Worm (Caenorhabditis elegans) whole organism, L3 larva: Measurements from ENCODE around the gene srh-18.

ENCODE experiments used
- R02D3.7 ChIP-seq: fragments of 150-350 bp; optimal IDR thresholded peaks from 2 replicates; lab custom pipeline; 2014; ENCODE audit warnings: missing biosample characterization, missing genetic modification characterization
- aly-2 ChIP-seq: fragments of 150-350 bp; optimal IDR thresholded peaks from 2 replicates; lab custom pipeline; 2014; ENCODE audit warnings: missing biosample characterization, missing genetic modification characterization
- ceh-16 ChIP-seq: sonication (generic microtip); optimal IDR thresholded peaks from 2 replicates; lab custom pipeline; 2017; ENCODE audit warnings: missing biosample characterization, missing genetic modification characterization
- ceh-28 ChIP-seq: fragments of 150-350 bp; optimal IDR thresholded peaks from 2 replicates; lab custom pipeline; 2014; ENCODE audit warnings: missing biosample characterization, missing genetic modification reagents, missing genetic modification characterization
- daf-12 ChIP-seq: fragments of 150-350 bp; optimal IDR thresholded peaks from 2 replicates; lab custom pipeline; 2014; ENCODE audit warnings: missing biosample characterization, missing genetic modification reagents, missing genetic modification characterization
- egl-5 ChIP-seq: fragments of 150-350 bp; optimal IDR thresholded peaks from 2 replicates; lab custom pipeline; 2017; ENCODE audit warnings: missing biosample characterization, missing genetic modification reagents, missing genetic modification characterization, inconsistent platforms
- elt-1 ChIP-seq: fragments of 150-350 bp; optimal IDR thresholded peaks from 2 replicates; lab custom pipeline; 2014; ENCODE audit warnings: missing biosample characterization, missing genetic modification characterization
- elt-3 ChIP-seq, 3 experiments: fragments of 150-350 bp in 1 of 3; sonication (generic microtip) in 2 of 3; optimal IDR thresholded peaks; 2 replicates in 2 of 3; 4 replicates in 1 of 3; lab custom pipeline; 2014 to 2017; ENCODE audit warnings: missing biosample characterization in 3 of 3, missing genetic modification characterization in 3 of 3
- eor-1 ChIP-seq, 2 experiments: fragments of 150-350 bp; optimal IDR thresholded peaks; 2 replicates each; lab custom pipeline; 2014 to 2018; ENCODE audit warnings: missing biosample characterization in 2 of 2, missing genetic modification characterization in 2 of 2
- fkh-10 ChIP-seq: sonication (generic microtip); optimal IDR thresholded peaks from 2 replicates; lab custom pipeline; 2017; ENCODE audit warnings: missing biosample characterization, missing genetic modification reagents, missing genetic modification characterization
- fkh-2 ChIP-seq: fragments of 150-350 bp; optimal IDR thresholded peaks from 2 replicates; lab custom pipeline; 2014; ENCODE audit warnings: missing biosample characterization, missing genetic modification reagents, missing genetic modification characterization
- fos-1 ChIP-seq: fragments of 150-350 bp; optimal IDR thresholded peaks from 2 replicates; lab custom pipeline; 2014; ENCODE audit warnings: missing biosample characterization, missing genetic modification characterization
- hmg-11 ChIP-seq: sonication (generic microtip); optimal IDR thresholded peaks from 2 replicates; lab custom pipeline; 2016; ENCODE audit warnings: missing genetic modification characterization, missing compliant biosample characterization
- lin-15B ChIP-seq: fragments of 150-350 bp; optimal IDR thresholded peaks from 2 replicates; lab custom pipeline; 2014; ENCODE audit warnings: missing biosample characterization, missing genetic modification characterization
- lin-39 ChIP-seq: fragments of 150-350 bp; optimal IDR thresholded peaks from 2 replicates; lab custom pipeline; 2018; ENCODE audit warnings: missing biosample characterization, missing genetic modification reagents, missing genetic modification characterization
- lsy-12 ChIP-seq: sonication (generic microtip); optimal IDR thresholded peaks from 2 replicates; lab custom pipeline; 2016; ENCODE audit warnings: mild to moderate bottlenecking, missing genetic modification characterization, missing compliant biosample characterization
- mml-1 ChIP-seq: fragments of 150-350 bp; sonication (generic microtip); optimal IDR thresholded peaks from 3 replicates; lab custom pipeline; 2014; ENCODE audit warnings: missing biosample characterization, missing genetic modification characterization
- nfya-1 ChIP-seq: sonication (generic microtip); optimal IDR thresholded peaks from 2 replicates; lab custom pipeline; 2017; ENCODE audit warnings: missing genetic modification characterization, mild to moderate bottlenecking, missing compliant biosample characterization, antibody characterized with exemption, moderate library complexity; ENCODE audit not compliant: insufficient read depth
- nhr-11 ChIP-seq: fragments of 150-350 bp; optimal IDR thresholded peaks from 2 replicates; lab custom pipeline; 2014; ENCODE audit warnings: missing biosample characterization, missing genetic modification characterization
- nhr-23 ChIP-seq: fragments of 150-350 bp; optimal IDR thresholded peaks from 2 replicates; lab custom pipeline; 2014; ENCODE audit warnings: missing biosample characterization, missing genetic modification reagents, missing genetic modification characterization
- nhr-237 ChIP-seq: fragments of 150-350 bp; optimal IDR thresholded peaks from 2 replicates; lab custom pipeline; 2014; ENCODE audit warnings: missing biosample characterization, missing genetic modification characterization
- nhr-25 ChIP-seq: sonication (generic microtip); optimal IDR thresholded peaks from 2 replicates; lab custom pipeline; 2017; ENCODE audit warnings: missing biosample characterization, missing genetic modification characterization
- nhr-28 ChIP-seq: fragments of 150-350 bp; optimal IDR thresholded peaks from 2 replicates; lab custom pipeline; 2014; ENCODE audit warnings: missing biosample characterization, missing genetic modification characterization
- nhr-43 ChIP-seq: sonication (generic microtip); optimal IDR thresholded peaks from 2 replicates; lab custom pipeline; 2016; ENCODE audit warnings: mild to moderate bottlenecking, missing genetic modification characterization, missing compliant biosample characterization; ENCODE audit not compliant: poor library complexity, severe bottlenecking
- nhr-77 ChIP-seq: fragments of 150-350 bp; optimal IDR thresholded peaks from 2 replicates; lab custom pipeline; 2014; ENCODE audit warnings: missing biosample characterization, missing genetic modification characterization
- pha-4 ChIP-seq: fragments of 150-350 bp; optimal IDR thresholded peaks from 2 replicates; lab custom pipeline; 2014; ENCODE audit warnings: missing biosample characterization, missing genetic modification reagents, missing genetic modification characterization
- pqm-1 ChIP-seq: fragments of 150-350 bp; optimal IDR thresholded peaks from 2 replicates; lab custom pipeline; 2017; ENCODE audit warnings: missing biosample characterization, missing genetic modification characterization, inconsistent platforms
- sea-2 ChIP-seq: fragments of 150-350 bp; sonication (generic microtip); optimal IDR thresholded peaks from 4 replicates; lab custom pipeline; 2014; ENCODE audit warnings: missing biosample characterization, missing genetic modification reagents, missing genetic modification characterization
- skn-1 ChIP-seq: fragments of 150-350 bp; optimal IDR thresholded peaks from 2 replicates; lab custom pipeline; 2014; ENCODE audit warnings: missing biosample characterization, missing genetic modification characterization
- tbx-2 ChIP-seq: sonication (generic microtip); optimal IDR thresholded peaks from 2 replicates; lab custom pipeline; 2016; ENCODE audit warnings: mild to moderate bottlenecking, missing genetic modification characterization, missing compliant biosample characterization
- unc-39 ChIP-seq: sonication (generic microtip); optimal IDR thresholded peaks from 4 replicates; lab custom pipeline; 2017; ENCODE audit warnings: missing biosample characterization, missing genetic modification characterization
- unc-62 ChIP-seq: fragments of 150-350 bp; sonication (generic microtip); optimal IDR thresholded peaks from 4 replicates; lab custom pipeline; 2014; ENCODE audit warnings: missing biosample characterization, missing genetic modification reagents, missing genetic modification characterization
- zag-1 ChIP-seq: fragments of 150-350 bp; optimal IDR thresholded peaks from 2 replicates; lab custom pipeline; 2014; ENCODE audit warnings: missing biosample characterization, missing genetic modification characterization
- ztf-11 ChIP-seq: fragments of 150-350 bp; optimal IDR thresholded peaks from 2 replicates; lab custom pipeline; 2014; ENCODE audit warnings: missing biosample characterization, missing genetic modification characterization
- ztf-4 ChIP-seq: fragments of 150-350 bp; optimal IDR thresholded peaks from 2 replicates; lab custom pipeline; 2014; ENCODE audit warnings: missing biosample characterization, missing genetic modification characterization

Gene srh-18

DNA sequence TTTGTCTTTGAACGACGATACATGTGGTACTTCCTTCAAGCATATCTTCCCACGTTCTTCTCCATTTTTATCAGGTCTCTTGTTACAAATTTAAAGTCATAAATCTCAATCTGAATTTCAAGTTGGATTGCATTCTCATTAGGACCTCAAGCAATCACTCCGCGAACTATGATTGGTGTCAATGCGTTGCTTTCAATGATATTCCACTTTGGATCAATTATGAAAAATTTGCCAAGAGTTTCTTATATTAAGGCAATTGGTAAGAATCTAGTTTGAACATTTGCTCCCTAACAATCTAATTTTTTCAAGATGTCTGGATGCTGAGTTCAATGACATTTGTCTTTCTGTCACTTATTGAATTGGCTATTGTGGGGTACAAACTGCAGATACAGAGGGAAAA lies 24.0 kb downstream of the srh-18 start:
- TF ChIP-seq nhr-11 (tag; lab: Kevin White, UChicago): no peak
- TF ChIP-seq lsy-12 (tag; lab: Kevin White, UChicago): no peak
- no peak for TF ChIP-seq fkh-2
- no peak for TF ChIP-seq pha-4 (tag; lab: Kevin White, UChicago)
- no peak for TF ChIP-seq lin-15B (tag; lab: Kevin White, UChicago)
- TF ChIP-seq skn-1 (tag; lab: Kevin White, UChicago): no peak
- no peak for TF ChIP-seq mml-1 (tag; lab: Kevin White, UChicago)
- TF ChIP-seq nhr-77 (tag; lab: Kevin White, UChicago): no peak
- no peak for TF ChIP-seq sea-2 (GFP tag; lab: Kevin White, UChicago)
- no peak for TF ChIP-seq nhr-25 (tag; lab: Kevin White, UChicago)
- TF ChIP-seq daf-12 (tag; lab: Kevin White, UChicago): no peak
- no peak for TF ChIP-seq aly-2
- no peak for TF ChIP-seq fos-1 (tag; lab: Kevin White, UChicago)
- TF ChIP-seq fkh-10 (GFP tag; lab: Kevin White, UChicago): no peak
- TF ChIP-seq lin-39: no peak
- TF ChIP-seq unc-62: no peak
- TF ChIP-seq, all 47 proteins: peak for 0

DNA sequence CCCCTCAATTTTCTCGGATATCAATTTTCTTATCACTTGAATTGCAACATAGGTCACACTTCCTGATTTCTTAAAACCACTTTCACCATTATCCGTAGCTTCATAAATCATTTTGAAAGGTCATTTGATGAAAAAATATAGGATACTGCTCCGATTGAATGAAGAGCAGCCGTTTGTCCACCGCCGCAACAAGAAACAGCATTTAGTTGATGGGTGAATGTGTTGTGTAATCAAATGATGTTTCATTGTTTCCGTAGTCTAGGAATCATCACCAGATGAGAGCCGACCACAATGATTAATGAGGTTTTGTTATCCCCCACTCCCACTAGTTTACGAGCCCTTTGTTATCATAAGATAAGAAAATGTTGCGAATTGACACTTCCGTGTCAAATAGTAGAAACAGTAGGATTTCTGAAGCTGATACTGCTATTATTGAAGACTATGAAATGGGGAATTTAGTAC lies 27.6 kb downstream of the srh-18 start, which contains the start of gene twk-43:
twk-43 (plus strand) TSS at position 412 of the 462 bp plus-strand sequence.
- TF ChIP-seq lin-15B (tag; lab: Kevin White, UChicago) (no peak), mml-1 (tag; lab: Kevin White, UChicago) (no peak), ztf-11 (tag; lab: Kevin White, UChicago) (no peak), ztf-4 (tag; lab: Kevin White, UChicago) (no peak), daf-12 (tag; lab: Kevin White, UChicago) (no peak), egl-5 (peak; percentile 68), pqm-1 (no peak), elt-1 (no peak)
- TF ChIP-seq, all 47 proteins: peak for 1

DNA sequence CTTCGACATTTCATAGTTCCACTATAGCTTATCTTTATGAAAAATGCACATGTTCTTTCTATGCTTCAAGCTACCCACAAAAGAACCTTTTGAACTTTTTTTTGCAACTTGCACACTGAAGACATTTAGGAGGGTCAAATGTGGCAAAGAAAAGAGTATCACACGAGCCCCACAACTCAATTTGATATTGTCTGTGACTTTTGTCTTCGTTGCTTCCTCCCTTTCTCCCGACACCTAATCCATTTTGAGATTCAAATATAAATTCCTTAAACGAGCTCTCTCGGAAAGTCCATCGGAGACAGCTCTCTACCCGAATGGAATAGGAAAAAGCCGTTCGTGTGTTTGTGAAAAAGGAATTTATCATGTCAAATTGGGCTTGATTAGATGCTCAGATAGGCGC lies 32.0 kb downstream of the srh-18 start:
- no peak for TF ChIP-seq pqm-1
- TF ChIP-seq fkh-10 (GFP tag; lab: Kevin White, UChicago): peak; percentile 80

DNA sequence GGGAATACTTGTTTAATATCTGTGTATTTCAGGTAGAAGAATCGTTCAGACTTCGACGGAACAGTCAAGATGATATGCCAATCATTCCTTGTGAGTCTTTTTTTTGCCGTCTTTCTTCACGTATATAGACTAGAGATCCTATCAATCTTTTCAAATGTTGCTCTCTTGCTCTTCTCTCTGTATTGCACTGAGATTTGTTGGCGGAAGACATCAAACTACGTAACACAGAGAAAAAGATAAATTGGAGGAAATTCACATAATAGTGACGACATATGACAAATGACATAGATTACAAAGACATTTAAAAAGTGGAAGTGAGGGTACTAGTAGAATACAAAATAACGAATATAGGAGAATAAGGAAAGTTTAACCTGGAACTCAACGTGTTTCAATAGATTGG lies 33.5 kb downstream of the srh-18 start:
- TF ChIP-seq tbx-2 (tag; lab: Kevin White, UChicago): no peak
- TF ChIP-seq nhr-28: no peak
- no peak for TF ChIP-seq nhr-77 (tag; lab: Kevin White, UChicago)
- no peak for TF ChIP-seq fkh-10 (GFP tag; lab: Kevin White, UChicago)
- TF ChIP-seq pqm-1: no peak
- no peak for TF ChIP-seq nhr-43
- TF ChIP-seq nhr-11 (tag; lab: Kevin White, UChicago): no peak
- no peak for TF ChIP-seq elt-3 (tag; optimal IDR thresholded peaks at IDR 0.05; lab: Kevin White, UChicago)
- TF ChIP-seq nhr-23 (tag; lab: Kevin White, UChicago): no peak
- TF ChIP-seq R02D3.7: no peak
- TF ChIP-seq nfya-1 (tag; lab: Kevin White, UChicago): peak; percentile 28
- TF ChIP-seq egl-5: no peak
- TF ChIP-seq pha-4 (tag; lab: Kevin White, UChicago): no peak
- TF ChIP-seq zag-1 (tag; lab: Kevin White, UChicago): no peak
- peak; percentile 45 for TF ChIP-seq lin-39
- TF ChIP-seq nhr-25 (tag; lab: Kevin White, UChicago): no peak
- TF ChIP-seq unc-39 (tag; lab: Kevin White, UChicago): no peak
- TF ChIP-seq elt-1: peak; percentile 77
- TF ChIP-seq ceh-28 (tag; lab: Kevin White, UChicago): no peak
- no peak for TF ChIP-seq sea-2 (GFP tag; lab: Kevin White, UChicago)
- no peak for TF ChIP-seq eor-1 (tag; optimal IDR thresholded peaks at IDR 0.05; lab: Kevin White, UChicago)
- TF ChIP-seq unc-62: peak; percentile 87
- no peak for TF ChIP-seq hmg-11 (tag; lab: Kevin White, UChicago)
- no peak for TF ChIP-seq ceh-16
- no peak for TF ChIP-seq aly-2
- no peak for TF ChIP-seq ztf-11 (tag; lab: Kevin White, UChicago)
- TF ChIP-seq nhr-237 (tag; lab: Kevin White, UChicago): no peak
